Worm (Caenorhabditis elegans) whole organism, L1 larva: Measurements from ENCODE around the gene T04G9.6.
A peak's percentile ranks its signal among the peaks of the same experiment; 100 is the strongest.

ENCODE experiments used
- C34B4.2 ChIP-seq: sonication (generic microtip); optimal IDR thresholded peaks from 2 replicates; lab custom pipeline; 2017; ENCODE audit warnings: mild to moderate bottlenecking, missing genetic modification characterization, missing compliant biosample characterization
- alr-1 ChIP-seq: fragments of 200-800 bp; sonication (Bioruptor generic); optimal IDR thresholded peaks from 2 replicates; lab custom pipeline; 2018; ENCODE audit warnings: borderline replicate concordance, mild to moderate bottlenecking, missing genetic modification characterization, missing compliant biosample characterization
- efl-1 ChIP-seq, 4 experiments: fragments of 150-350 bp; optimal IDR thresholded peaks in 3 of 4; peaks in 1 of 4; 1 replicate in 1 of 4; 2 replicates in 3 of 4; lab custom pipeline; 2014; ENCODE audit warnings: missing biosample characterization in 2 of 4, missing genetic modification characterization in 2 of 4, missing genetic modification reagents in 2 of 4
- lin-13 ChIP-seq: fragments of 150-350 bp; optimal IDR thresholded peaks from 2 replicates; lab custom pipeline; 2014; ENCODE audit warnings: missing biosample characterization, missing genetic modification reagents, missing genetic modification characterization
- lin-15B ChIP-seq: fragments of 150-350 bp; sonication (generic microtip); optimal IDR thresholded peaks from 3 replicates; lab custom pipeline; 2014; ENCODE audit warnings: missing biosample characterization, missing genetic modification characterization
- pqm-1 ChIP-seq: sonication (generic microtip); optimal IDR thresholded peaks from 3 replicates; lab custom pipeline; 2017; ENCODE audit warnings: missing biosample characterization, missing genetic modification characterization
- tbx-2 ChIP-seq: sonication (generic microtip); optimal IDR thresholded peaks from 2 replicates; lab custom pipeline; 2016; ENCODE audit warnings: missing genetic modification characterization, missing compliant biosample characterization
- unc-62 ChIP-seq: fragments of 150-350 bp; optimal IDR thresholded peaks from 2 replicates; lab custom pipeline; 2014; ENCODE audit warnings: missing biosample characterization, missing genetic modification reagents, missing genetic modification characterization
- zag-1 ChIP-seq: fragments of 150-350 bp; optimal IDR thresholded peaks from 2 replicates; lab custom pipeline; 2014; ENCODE audit warnings: missing biosample characterization, missing genetic modification characterization

DNA sequence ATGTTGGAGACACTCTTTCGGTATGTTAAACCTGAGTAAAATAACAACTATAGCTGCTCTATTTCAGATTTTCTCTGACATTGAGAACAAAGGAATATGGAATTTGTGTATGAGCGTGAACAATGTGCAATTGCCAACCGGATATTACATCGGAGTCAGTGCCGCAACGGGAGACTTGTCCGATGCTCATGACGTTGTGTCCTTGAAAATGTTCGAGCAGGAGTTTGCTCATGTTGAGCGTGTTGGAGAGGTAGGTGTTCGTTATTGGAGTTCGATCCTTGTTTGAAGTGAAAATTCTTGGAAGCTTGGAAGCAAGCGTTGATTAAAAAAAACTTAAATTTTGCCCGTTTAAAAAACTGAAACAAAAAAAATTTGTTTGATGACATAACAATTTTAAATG, 15.2 kb downstream of the T04G9.6 start:
- no peak for TF ChIP-seq C34B4.2 (tag; lab: Kevin White, UChicago)
- TF ChIP-seq lin-13 (GFP tag; lab: Kevin White, UChicago): no peak
- TF ChIP-seq zag-1 (tag; lab: Kevin White, UChicago): no peak
- no peak for TF ChIP-seq alr-1 (tag; lab: Kevin White, UChicago)
- TF ChIP-seq tbx-2 (tag; lab: Kevin White, UChicago): no peak
- no peak for TF ChIP-seq efl-1 (optimal IDR thresholded peaks at IDR 0.05; lab: Kevin White, UChicago)
- TF ChIP-seq efl-1 (GFP tag; optimal IDR thresholded peaks at IDR 0.05 in 1 of 2; lab: Kevin White, UChicago): peak in 1 of 2 experiments; percentile 55
- no peak for TF ChIP-seq lin-15B (tag; lab: Kevin White, UChicago)
- no peak for TF ChIP-seq unc-62
- no peak for TF ChIP-seq pqm-1 (tag; lab: Kevin White, UChicago)
